Worm (Caenorhabditis elegans): ENCODE data around the gene fbxc-43.

DNA sequence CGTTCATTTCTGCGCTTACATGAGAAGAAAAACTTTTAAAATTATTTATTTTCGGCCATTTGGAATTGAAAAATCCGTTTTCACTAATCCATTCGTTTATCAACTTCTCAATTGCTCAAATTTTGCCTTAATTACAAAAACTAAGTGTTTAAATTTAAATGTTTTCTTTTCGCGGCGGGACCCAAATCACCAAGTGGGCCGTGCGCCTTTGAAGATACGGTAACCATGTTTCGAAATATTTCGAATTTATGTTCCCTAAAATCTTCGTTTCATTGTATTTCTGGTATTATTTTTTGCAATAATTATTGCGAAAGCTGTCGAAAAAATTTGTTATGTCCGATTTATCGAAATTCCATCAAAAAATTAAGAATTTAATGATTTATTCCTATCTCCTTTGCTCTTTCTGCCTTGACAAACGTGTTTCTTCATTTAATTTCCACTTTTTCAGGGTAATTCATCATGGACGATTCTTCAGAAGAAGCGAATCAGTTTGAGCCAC is 9.1 kb downstream of the fbxc-43 start, which contains the start of gene C16A11.4:
- TF ChIP-seq lsy-2 (tag; optimal IDR thresholded peaks at IDR 0.05) (no peak), ztf-11 (tag; optimal IDR thresholded peaks at IDR 0.05) (no peak)

Data from whole organism, L2 larva.